Comparison of ENCODE assay signal across 1 fruit fly cellular context in genomic region chr2L:12504006-12504885, dm6.
TF ChIP-seq lines count a peak whose summit lies in the region.

No protein-coding gene starts in this region.

TF ChIP-seq in whole organism, embryonic, 481 proteins besides CTCF, POLR2A, EP300 and RAD21 (continued from another document):
- TF ChIP-seq CG18262 (tag; optimal IDR thresholded peaks at IDR 0.05; lab: Kevin White, UChicago) (no peak), CG3407 (GFP tag; optimal IDR thresholded peaks at IDR 0.05; lab: Kevin White, UChicago) (no peak), Rfx (GFP tag; IDR thresholded peaks at IDR 0.05; lab: Robert Waterston, UW) (0 out of 2 replicates have a peak, but pooled peaks have one; percentile 6), tx (GFP tag; optimal IDR thresholded peaks at IDR 0.05; lab: Kevin White, UChicago) (no peak), Nf-YA (GFP tag; IDR thresholded peaks at IDR 0.05; lab: Robert Waterston, UW) (no peak), Deaf1 (tag; optimal IDR thresholded peaks at IDR 0.05; lab: Kevin White, UChicago) (peak; percentile 11), gcm (GFP tag; optimal IDR thresholded peaks at IDR 0.05; lab: Kevin White, UChicago) (no peak), CG16863 (GFP tag; optimal IDR thresholded peaks at IDR 0.05; lab: Kevin White, UChicago) (no peak), B-H2 (GFP tag; optimal IDR thresholded peaks at IDR 0.05; lab: Kevin White, UChicago) (no peak), grn (GFP tag; optimal IDR thresholded peaks at IDR 0.05; lab: Kevin White, UChicago) (no peak), Gsc (GFP tag; IDR thresholded peaks at IDR 0.05; lab: Robert Waterston, UW) (no peak), vvl (GFP tag; IDR thresholded peaks at IDR 0.05; lab: Robert Waterston, UW) (no peak), CG12104 (GFP tag; optimal IDR thresholded peaks at IDR 0.05; lab: Kevin White, UChicago) (no peak), CG3281 (GFP tag; optimal IDR thresholded peaks at IDR 0.05; lab: Kevin White, UChicago) (peak; percentile 24), Atf-2 (GFP tag; optimal IDR thresholded peaks at IDR 0.05; lab: Kevin White, UChicago) (no peak), nau (GFP tag; optimal IDR thresholded peaks at IDR 0.05; lab: Kevin White, UChicago) (no peak), exex (tag; optimal IDR thresholded peaks at IDR 0.05; lab: Kevin White, UChicago) (peak; percentile 42), pita (GFP tag; optimal IDR thresholded peaks at IDR 0.05; lab: Kevin White, UChicago) (no peak), CG12659 (GFP tag; optimal IDR thresholded peaks at IDR 0.05; lab: Kevin White, UChicago) (no peak), CG5953 (GFP tag; IDR thresholded peaks at IDR 0.05; lab: Robert Waterston, UW) (0 out of 2 replicates have a peak, but pooled peaks have one; percentile 21), zf30C (GFP tag; optimal IDR thresholded peaks at IDR 0.05; lab: Kevin White, UChicago) (no peak), CG1233 (GFP tag; optimal IDR thresholded peaks at IDR 0.05; lab: Kevin White, UChicago) (no peak), BEAF-32 (GFP tag; optimal IDR thresholded peaks at IDR 0.05; lab: Kevin White, UChicago) (no peak), CG13287 (GFP tag; IDR thresholded peaks at IDR 0.05; lab: Robert Waterston, UW; ENCODE audit: partially characterized antibody) (no peak), kah (GFP tag; optimal IDR thresholded peaks at IDR 0.05; lab: Kevin White, UChicago) (no peak), Atf3 (GFP tag; optimal IDR thresholded peaks at IDR 0.05; lab: Kevin White, UChicago) (no peak), CG8388 (GFP tag; optimal IDR thresholded peaks at IDR 0.05; lab: Kevin White, UChicago) (no peak), sisA (GFP tag; IDR thresholded peaks at IDR 0.05; lab: Robert Waterston, UW) (no peak), pho (GFP tag; optimal IDR thresholded peaks at IDR 0.05; lab: Kevin White, UChicago) (no peak), CG8290 (GFP tag; optimal IDR thresholded peaks at IDR 0.05; lab: Kevin White, UChicago) (no peak), CG8290 (tag; optimal IDR thresholded peaks at IDR 0.05; lab: Kevin White, UChicago) (no peak), CG18011 (GFP tag; optimal IDR thresholded peaks at IDR 0.05; lab: Kevin White, UChicago) (no peak), CG11504 (tag; optimal IDR thresholded peaks at IDR 0.05; lab: Kevin White, UChicago) (peak; percentile 18), hbn (GFP tag; IDR thresholded peaks at IDR 0.05; lab: Robert Waterston, UW; ENCODE audit: partially characterized antibody) (no peak), schlank (tag; optimal IDR thresholded peaks at IDR 0.05; lab: Kevin White, UChicago) (no peak), kni (GFP tag; optimal IDR thresholded peaks at IDR 0.05; lab: Kevin White, UChicago) (no peak), CG10979 (tag; optimal IDR thresholded peaks at IDR 0.05; lab: Kevin White, UChicago) (no peak), Tbp (GFP tag; optimal IDR thresholded peaks at IDR 0.05; lab: Kevin White, UChicago) (no peak), Eip74EF (GFP tag; optimal IDR thresholded peaks at IDR 0.05; lab: Kevin White, UChicago) (peak in 1 of 2 experiments; percentile 1), CG34376 (GFP tag; optimal IDR thresholded peaks at IDR 0.05; lab: Kevin White, UChicago) (no peak), sens-2 (GFP tag; IDR thresholded peaks at IDR 0.05; lab: Robert Waterston, UW) (no peak), CG18599 (GFP tag; optimal IDR thresholded peaks at IDR 0.05; lab: Kevin White, UChicago) (no peak), Ptx1 (GFP tag; IDR thresholded peaks at IDR 0.05; lab: Robert Waterston, UW) (no peak), cas (GFP tag; IDR thresholded peaks at IDR 0.05; lab: Robert Waterston, UW) (no peak), CG11085 (GFP tag; IDR thresholded peaks at IDR 0.05; lab: Robert Waterston, UW) (no peak), Hsf (GFP tag; optimal IDR thresholded peaks at IDR 0.05; lab: Kevin White, UChicago) (no peak), usp (GFP tag; optimal IDR thresholded peaks at IDR 0.05; lab: Kevin White, UChicago) (no peak), CG5180 (GFP tag; optimal IDR thresholded peaks at IDR 0.05; lab: Kevin White, UChicago) (peak; percentile 68), CG17912 (GFP tag; optimal IDR thresholded peaks at IDR 0.05; lab: Kevin White, UChicago) (no peak), toy (GFP tag; IDR thresholded peaks at IDR 0.05; lab: Robert Waterston, UW) (no peak), CG11695 (GFP tag; IDR thresholded peaks at IDR 0.05; lab: Robert Waterston, UW) (no peak), Adf1 (GFP tag; IDR thresholded peaks at IDR 0.05; lab: Robert Waterston, UW) (no peak), tap (tag; optimal IDR thresholded peaks at IDR 0.05; lab: Kevin White, UChicago) (no peak), inv (GFP tag; IDR thresholded peaks at IDR 0.05; lab: Robert Waterston, UW; ENCODE audit: partially characterized antibody) (no peak), CG6765 (GFP tag; optimal IDR thresholded peaks at IDR 0.05; lab: Kevin White, UChicago) (no peak), ro (GFP tag; IDR thresholded peaks at IDR 0.05; lab: Robert Waterston, UW) (no peak), hkb (optimal IDR thresholded peaks at IDR 0.05; lab: Kevin White, UChicago) (peak; percentile 0), hkb (GFP tag; IDR thresholded peaks at IDR 0.05; lab: Robert Waterston, UW) (no peak), chm (GFP tag; IDR thresholded peaks at IDR 0.05; lab: Robert Waterston, UW) (no peak), tgo (GFP tag; IDR thresholded peaks at IDR 0.05; lab: Robert Waterston, UW) (no peak), sqz (GFP tag; optimal IDR thresholded peaks at IDR 0.05; lab: Kevin White, UChicago) (no peak), CG6175 (GFP tag; IDR thresholded peaks at IDR 0.05; lab: Robert Waterston, UW) (0 out of 3 replicates have a peak, but pooled peaks have one; percentile 31), CG10267 (tag; optimal IDR thresholded peaks at IDR 0.05; lab: Kevin White, UChicago) (no peak), Drgx (GFP tag; IDR thresholded peaks at IDR 0.05; lab: Robert Waterston, UW) (peak; percentile 11; the same call in 1 of the 2 replicates), Dbx (GFP tag; IDR thresholded peaks at IDR 0.05; lab: Robert Waterston, UW) (no peak), CrebB (tag; optimal IDR thresholded peaks at IDR 0.05; lab: Kevin White, UChicago) (no peak), Trl (optimal IDR thresholded peaks at IDR 0.05; lab: Kevin White, UChicago) (peak; percentile 47 to 63), Trl (GFP tag; optimal IDR thresholded peaks at IDR 0.05; lab: Kevin White, UChicago) (no peak), chinmo (GFP tag; IDR thresholded peaks at IDR 0.05; lab: Robert Waterston, UW; ENCODE audit: partially characterized antibody) (0 out of 4 replicates have a peak, but pooled peaks have one; percentile 53), Med (GFP tag; lab: Kevin White, UChicago) (peak; percentile 57), ap (GFP tag; IDR thresholded peaks at IDR 0.05; lab: Robert Waterston, UW) (no peak), Sin3A (optimal IDR thresholded peaks at IDR 0.05; lab: Kevin White, UChicago) (no peak), CG10462 (GFP tag; optimal IDR thresholded peaks at IDR 0.05; lab: Kevin White, UChicago) (no peak), Bdp1 (GFP tag; optimal IDR thresholded peaks at IDR 0.05; lab: Kevin White, UChicago) (no peak), Ada2b (GFP tag; IDR thresholded peaks at IDR 0.05; lab: Robert Waterston, UW) (no peak), CG7786 (GFP tag; optimal IDR thresholded peaks at IDR 0.05; lab: Kevin White, UChicago) (no peak), Hmx (GFP tag; optimal IDR thresholded peaks at IDR 0.05; lab: Kevin White, UChicago) (no peak), zfh1 (GFP tag; IDR thresholded peaks at IDR 0.05; lab: Robert Waterston, UW) (no peak), CG42726 (GFP tag; IDR thresholded peaks at IDR 0.05; lab: Robert Waterston, UW; ENCODE audit: partially characterized antibody) (no peak), Poxn (GFP tag; IDR thresholded peaks at IDR 0.05; lab: Robert Waterston, UW) (no peak), sd (tag; optimal IDR thresholded peaks at IDR 0.05; lab: Kevin White, UChicago) (peak; percentile 67), Chrac-16 (GFP tag; optimal IDR thresholded peaks at IDR 0.05; lab: Kevin White, UChicago) (no peak), mirr (GFP tag; optimal IDR thresholded peaks at IDR 0.05; lab: Kevin White, UChicago) (peak; percentile 10), CG12391 (tag; optimal IDR thresholded peaks at IDR 0.05; lab: Kevin White, UChicago) (no peak), mld (GFP tag; IDR thresholded peaks at IDR 0.05; lab: Robert Waterston, UW; ENCODE audit: partially characterized antibody) (no peak), Camta (GFP tag; optimal IDR thresholded peaks at IDR 0.05; lab: Kevin White, UChicago) (no peak), NfI (GFP tag; optimal IDR thresholded peaks at IDR 0.05; lab: Kevin White, UChicago) (no peak), vnd (GFP tag; IDR thresholded peaks at IDR 0.05; lab: Robert Waterston, UW; ENCODE audit: partially characterized antibody) (no peak), CG17568 (GFP tag; optimal IDR thresholded peaks at IDR 0.05; lab: Kevin White, UChicago) (no peak), YL-1 (GFP tag; optimal IDR thresholded peaks at IDR 0.05; lab: Kevin White, UChicago) (no peak), Mad (GFP tag; optimal IDR thresholded peaks at IDR 0.05; lab: Kevin White, UChicago) (no peak), sna (GFP tag; IDR thresholded peaks at IDR 0.05; lab: Robert Waterston, UW; ENCODE audit: partially characterized antibody) (no peak), fd3F (GFP tag; optimal IDR thresholded peaks at IDR 0.05; lab: Kevin White, UChicago) (no peak), Ets65A (GFP tag; lab: Kevin White, UChicago) (no peak), lilli (GFP tag; optimal IDR thresholded peaks at IDR 0.05; lab: Kevin White, UChicago) (no peak), CG17385 (GFP tag; optimal IDR thresholded peaks at IDR 0.05; lab: Kevin White, UChicago) (peak; percentile 52), CG32532 (GFP tag; IDR thresholded peaks at IDR 0.05; lab: Robert Waterston, UW) (no peak), CG14014 (GFP tag; IDR thresholded peaks at IDR 0.05; lab: Robert Waterston, UW) (no peak), CG4404 (GFP tag; IDR thresholded peaks at IDR 0.05; lab: Robert Waterston, UW) (no peak), Dref (GFP tag; IDR thresholded peaks at IDR 0.05; lab: Robert Waterston, UW) (no peak), Opbp (GFP tag; IDR thresholded peaks at IDR 0.05; lab: Robert Waterston, UW; ENCODE audit: partially characterized antibody) (no peak), ftz-f1 (GFP tag; optimal IDR thresholded peaks at IDR 0.05; lab: Kevin White, UChicago) (no peak), Hand (GFP tag; optimal IDR thresholded peaks at IDR 0.05; lab: Kevin White, UChicago) (no peak), Asciz (GFP tag; optimal IDR thresholded peaks at IDR 0.05; lab: Kevin White, UChicago) (no peak), da (GFP tag; optimal IDR thresholded peaks at IDR 0.05; lab: Kevin White, UChicago) (no peak), peb (GFP tag; IDR thresholded peaks at IDR 0.05; lab: Robert Waterston, UW) (no peak), ci (GFP tag; IDR thresholded peaks at IDR 0.05; lab: Robert Waterston, UW) (peak; percentile 30; the same call in 1 of the 3 replicates), cg (GFP tag; optimal IDR thresholded peaks at IDR 0.05; lab: Kevin White, UChicago) (peak; percentile 66), CG7372 (GFP tag; IDR thresholded peaks at IDR 0.05; lab: Robert Waterston, UW) (no peak), CG8359 (GFP tag; optimal IDR thresholded peaks at IDR 0.05; lab: Kevin White, UChicago; ENCODE audit: borderline replicate concordance) (no peak)
